Worm (Caenorhabditis elegans) whole organism, L3 larva: Measurements from ENCODE around the gene eri-9.
A peak's percentile ranks its signal among the peaks of the same experiment; 100 is the strongest.

Experiments used
- R02D3.7 ChIP-seq: fragments of 150-350 bp; optimal IDR thresholded peaks from 2 replicates; lab custom pipeline; 2014; ENCODE audit warnings: missing biosample characterization, missing genetic modification characterization
- ZK546.5 ChIP-seq: sonication (generic microtip); optimal IDR thresholded peaks from 2 replicates; lab custom pipeline; 2017; ENCODE audit warnings: missing biosample characterization, missing genetic modification characterization
- aly-2 ChIP-seq: fragments of 150-350 bp; optimal IDR thresholded peaks from 2 replicates; lab custom pipeline; 2014; ENCODE audit warnings: missing biosample characterization, missing genetic modification characterization
- ama-1 ChIP-seq: fragments of 150-350 bp; optimal IDR thresholded peaks from 2 replicates; lab custom pipeline; 2018
- ceh-16 ChIP-seq: sonication (generic microtip); optimal IDR thresholded peaks from 2 replicates; lab custom pipeline; 2017; ENCODE audit warnings: missing biosample characterization, missing genetic modification characterization
- ceh-28 ChIP-seq: fragments of 150-350 bp; optimal IDR thresholded peaks from 2 replicates; lab custom pipeline; 2014; ENCODE audit warnings: missing biosample characterization, missing genetic modification reagents, missing genetic modification characterization
- ceh-82 ChIP-seq: fragments of 150-350 bp; optimal IDR thresholded peaks from 2 replicates; lab custom pipeline; 2014; ENCODE audit warnings: missing biosample characterization, missing genetic modification characterization
- ceh-9 ChIP-seq: sonication (generic microtip); optimal IDR thresholded peaks from 2 replicates; lab custom pipeline; 2018; ENCODE audit warnings: missing biosample characterization, missing genetic modification characterization
- daf-12 ChIP-seq: fragments of 150-350 bp; optimal IDR thresholded peaks from 2 replicates; lab custom pipeline; 2014; ENCODE audit warnings: missing biosample characterization, missing genetic modification reagents, missing genetic modification characterization
- egl-27 ChIP-seq: sonication (generic microtip); optimal IDR thresholded peaks from 4 replicates; lab custom pipeline; 2017; ENCODE audit warnings: missing biosample characterization, missing genetic modification reagents, missing genetic modification characterization
- egl-5 ChIP-seq: fragments of 150-350 bp; optimal IDR thresholded peaks from 2 replicates; lab custom pipeline; 2017; ENCODE audit warnings: missing biosample characterization, missing genetic modification reagents, missing genetic modification characterization, inconsistent platforms
- elt-1 ChIP-seq: fragments of 150-350 bp; optimal IDR thresholded peaks from 2 replicates; lab custom pipeline; 2014; ENCODE audit warnings: missing biosample characterization, missing genetic modification characterization
- elt-2 ChIP-seq: sonication (generic microtip); optimal IDR thresholded peaks from 2 replicates; lab custom pipeline; 2016; ENCODE audit warnings: missing genetic modification reagents, mild to moderate bottlenecking, missing genetic modification characterization, missing compliant biosample characterization
- elt-3 ChIP-seq, 3 experiments: fragments of 150-350 bp in 1 of 3; sonication (generic microtip) in 2 of 3; optimal IDR thresholded peaks; 2 replicates in 2 of 3; 4 replicates in 1 of 3; lab custom pipeline; 2014 to 2017; ENCODE audit warnings: missing biosample characterization in 3 of 3, missing genetic modification characterization in 3 of 3
- eor-1 ChIP-seq, 2 experiments: fragments of 150-350 bp; optimal IDR thresholded peaks; 2 replicates each; lab custom pipeline; 2014 to 2018; ENCODE audit warnings: missing biosample characterization in 2 of 2, missing genetic modification characterization in 2 of 2
- fkh-10 ChIP-seq: sonication (generic microtip); optimal IDR thresholded peaks from 2 replicates; lab custom pipeline; 2017; ENCODE audit warnings: missing biosample characterization, missing genetic modification reagents, missing genetic modification characterization
- fkh-2 ChIP-seq: fragments of 150-350 bp; optimal IDR thresholded peaks from 2 replicates; lab custom pipeline; 2014; ENCODE audit warnings: missing biosample characterization, missing genetic modification reagents, missing genetic modification characterization
- fos-1 ChIP-seq: fragments of 150-350 bp; optimal IDR thresholded peaks from 2 replicates; lab custom pipeline; 2014; ENCODE audit warnings: missing biosample characterization, missing genetic modification characterization
- hmg-11 ChIP-seq: sonication (generic microtip); optimal IDR thresholded peaks from 2 replicates; lab custom pipeline; 2016; ENCODE audit warnings: missing genetic modification characterization, missing compliant biosample characterization
- jun-1 ChIP-seq: fragments of 150-350 bp; optimal IDR thresholded peaks from 2 replicates; lab custom pipeline; 2014; ENCODE audit warnings: missing biosample characterization, missing genetic modification reagents, missing genetic modification characterization
- lin-15B ChIP-seq: fragments of 150-350 bp; optimal IDR thresholded peaks from 2 replicates; lab custom pipeline; 2014; ENCODE audit warnings: missing biosample characterization, missing genetic modification characterization
- lin-39 ChIP-seq: fragments of 150-350 bp; optimal IDR thresholded peaks from 2 replicates; lab custom pipeline; 2018; ENCODE audit warnings: missing biosample characterization, missing genetic modification reagents, missing genetic modification characterization
- lsy-12 ChIP-seq: sonication (generic microtip); optimal IDR thresholded peaks from 2 replicates; lab custom pipeline; 2016; ENCODE audit warnings: mild to moderate bottlenecking, missing genetic modification characterization, missing compliant biosample characterization
- mdl-1 ChIP-seq: fragments of 150-350 bp; optimal IDR thresholded peaks from 2 replicates; lab custom pipeline; 2014; ENCODE audit warnings: missing biosample characterization, missing genetic modification characterization
- mml-1 ChIP-seq: fragments of 150-350 bp; sonication (generic microtip); optimal IDR thresholded peaks from 3 replicates; lab custom pipeline; 2014; ENCODE audit warnings: missing biosample characterization, missing genetic modification characterization
- nfya-1 ChIP-seq: sonication (generic microtip); optimal IDR thresholded peaks from 2 replicates; lab custom pipeline; 2017; ENCODE audit warnings: missing genetic modification characterization, mild to moderate bottlenecking, missing compliant biosample characterization, antibody characterized with exemption, moderate library complexity; ENCODE audit not compliant: insufficient read depth
- nhr-11 ChIP-seq: fragments of 150-350 bp; optimal IDR thresholded peaks from 2 replicates; lab custom pipeline; 2014; ENCODE audit warnings: missing biosample characterization, missing genetic modification characterization
- nhr-12 ChIP-seq: fragments of 150-350 bp; optimal IDR thresholded peaks from 2 replicates; lab custom pipeline; 2014; ENCODE audit warnings: missing biosample characterization, missing genetic modification characterization
- nhr-23 ChIP-seq: fragments of 150-350 bp; optimal IDR thresholded peaks from 2 replicates; lab custom pipeline; 2014; ENCODE audit warnings: missing biosample characterization, missing genetic modification reagents, missing genetic modification characterization
- nhr-237 ChIP-seq: fragments of 150-350 bp; optimal IDR thresholded peaks from 2 replicates; lab custom pipeline; 2014; ENCODE audit warnings: missing biosample characterization, missing genetic modification characterization
- nhr-25 ChIP-seq: sonication (generic microtip); optimal IDR thresholded peaks from 2 replicates; lab custom pipeline; 2017; ENCODE audit warnings: missing biosample characterization, missing genetic modification characterization
- nhr-28 ChIP-seq: fragments of 150-350 bp; optimal IDR thresholded peaks from 2 replicates; lab custom pipeline; 2014; ENCODE audit warnings: missing biosample characterization, missing genetic modification characterization
- nhr-43 ChIP-seq: sonication (generic microtip); optimal IDR thresholded peaks from 2 replicates; lab custom pipeline; 2016; ENCODE audit warnings: mild to moderate bottlenecking, missing genetic modification characterization, missing compliant biosample characterization; ENCODE audit not compliant: poor library complexity, severe bottlenecking
- nhr-67 ChIP-seq: fragments of 150-350 bp; optimal IDR thresholded peaks from 2 replicates; lab custom pipeline; 2014; ENCODE audit warnings: missing biosample characterization, missing genetic modification characterization
- nhr-76 ChIP-seq: fragments of 150-350 bp; sonication (generic microtip); optimal IDR thresholded peaks from 5 replicates; lab custom pipeline; 2014; ENCODE audit warnings: missing biosample characterization, missing genetic modification characterization
- nhr-77 ChIP-seq: fragments of 150-350 bp; optimal IDR thresholded peaks from 2 replicates; lab custom pipeline; 2014; ENCODE audit warnings: missing biosample characterization, missing genetic modification characterization
- pha-4 ChIP-seq: fragments of 150-350 bp; optimal IDR thresholded peaks from 2 replicates; lab custom pipeline; 2014; ENCODE audit warnings: missing biosample characterization, missing genetic modification reagents, missing genetic modification characterization
- pqm-1 ChIP-seq: fragments of 150-350 bp; optimal IDR thresholded peaks from 2 replicates; lab custom pipeline; 2017; ENCODE audit warnings: missing biosample characterization, missing genetic modification characterization, inconsistent platforms
- sea-2 ChIP-seq: fragments of 150-350 bp; sonication (generic microtip); optimal IDR thresholded peaks from 4 replicates; lab custom pipeline; 2014; ENCODE audit warnings: missing biosample characterization, missing genetic modification reagents, missing genetic modification characterization
- skn-1 ChIP-seq: fragments of 150-350 bp; optimal IDR thresholded peaks from 2 replicates; lab custom pipeline; 2014; ENCODE audit warnings: missing biosample characterization, missing genetic modification characterization
- snpc-4 ChIP-seq: fragments of 150-350 bp; optimal IDR thresholded peaks from 2 replicates; lab custom pipeline; 2014; ENCODE audit warnings: missing biosample characterization, missing genetic modification characterization
- tbx-2 ChIP-seq: sonication (generic microtip); optimal IDR thresholded peaks from 2 replicates; lab custom pipeline; 2016; ENCODE audit warnings: mild to moderate bottlenecking, missing genetic modification characterization, missing compliant biosample characterization
- unc-39 ChIP-seq: sonication (generic microtip); optimal IDR thresholded peaks from 4 replicates; lab custom pipeline; 2017; ENCODE audit warnings: missing biosample characterization, missing genetic modification characterization
- unc-62 ChIP-seq: fragments of 150-350 bp; sonication (generic microtip); optimal IDR thresholded peaks from 4 replicates; lab custom pipeline; 2014; ENCODE audit warnings: missing biosample characterization, missing genetic modification reagents, missing genetic modification characterization
- zag-1 ChIP-seq: fragments of 150-350 bp; optimal IDR thresholded peaks from 2 replicates; lab custom pipeline; 2014; ENCODE audit warnings: missing biosample characterization, missing genetic modification characterization
- ztf-11 ChIP-seq: fragments of 150-350 bp; optimal IDR thresholded peaks from 2 replicates; lab custom pipeline; 2014; ENCODE audit warnings: missing biosample characterization, missing genetic modification characterization
- ztf-4 ChIP-seq: fragments of 150-350 bp; optimal IDR thresholded peaks from 2 replicates; lab custom pipeline; 2014; ENCODE audit warnings: missing biosample characterization, missing genetic modification characterization

The eri-9 gene

ce11 chrIII:4906896-4907295 lies 25.4 kb upstream of the eri-9 start, which contains the start of gene rom-1:
Gene rom-1, plus strand, starts transcription at chrIII:4907196.
- TF ChIP-seq aly-2, result no peak

DNA sequence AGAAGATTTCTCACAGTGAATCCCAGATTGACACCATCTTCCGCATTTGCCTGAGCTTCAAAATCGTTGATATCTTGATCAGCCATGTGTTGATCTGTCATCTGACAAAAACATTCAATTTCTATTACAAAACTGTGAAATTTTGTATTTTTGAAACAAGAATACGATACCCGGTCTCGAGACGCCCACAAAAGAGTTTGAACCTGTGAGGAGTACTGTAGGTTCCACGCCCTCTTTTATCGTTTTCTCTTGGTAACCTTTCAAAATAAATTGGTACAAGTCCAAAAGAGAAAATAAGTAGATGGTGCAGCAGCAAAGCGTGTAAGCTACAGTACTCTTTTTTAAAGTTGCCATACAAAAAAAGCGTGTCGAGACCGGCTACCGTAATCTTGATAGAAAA lies 22.3 kb upstream of the eri-9 start, which contains the start of gene F26F4.12:
Gene F26F4.12, minus strand, starts transcription at position 101 of the 400 bp plus-strand sequence.
- TF ChIP-seq daf-12 (no peak), nfya-1 (tag; lab: Kevin White, UChicago) (no peak), nhr-77 (no peak)

- no peak for TF ChIP-seq nhr-43 (tag; lab: Kevin White, UChicago)
- no peak for TF ChIP-seq nhr-237 (tag; lab: Kevin White, UChicago)
- no peak for TF ChIP-seq nhr-11
- TF ChIP-seq nhr-12 (tag; lab: Kevin White, UChicago), result no peak
- TF ChIP-seq ceh-16 (tag; lab: Kevin White, UChicago), result no peak
- TF ChIP-seq skn-1 (tag; lab: Kevin White, UChicago), result no peak
- no peak for TF ChIP-seq ceh-28 (tag; lab: Kevin White, UChicago)
- TF ChIP-seq elt-2 (tag; lab: Kevin White, UChicago), result no peak
- TF ChIP-seq fkh-10 (GFP tag; lab: Kevin White, UChicago), result no peak
- TF ChIP-seq nhr-77, result no peak
Observed at ce11 chrIII:4910956-4911355, 21.3 kb upstream of the eri-9 start, which contains the start of gene F26F4.2. Gene F26F4.2, plus strand, starts transcription at chrIII:4911256.

DNA sequence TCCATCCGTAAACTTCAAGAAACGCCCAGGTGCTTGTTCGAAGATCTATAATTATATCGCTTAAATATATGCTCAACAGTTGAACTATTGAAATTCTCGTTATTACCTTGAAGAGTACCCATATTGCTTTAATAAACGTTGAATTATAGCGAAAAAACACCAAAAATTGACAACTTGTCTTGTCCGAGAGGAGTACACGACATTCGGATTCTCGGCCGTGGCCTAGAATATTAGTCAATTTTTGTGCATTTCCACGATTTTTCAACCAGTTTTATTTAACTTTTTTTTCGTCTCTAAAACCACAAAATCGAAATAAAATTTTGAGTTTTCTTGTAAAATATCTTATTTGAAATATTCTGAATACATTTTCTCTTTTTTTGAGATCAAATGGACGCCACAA lies 19.9 kb upstream of the eri-9 start, which contains the start of the genes F26F4.9 and cee-1:
Gene F26F4.9, minus strand, starts transcription at position 205 of the 400 bp plus-strand sequence.
Gene cee-1, plus strand, starts transcription at position 383 of the 400 bp plus-strand sequence.
- TF ChIP-seq eor-1 (tag; optimal IDR thresholded peaks at IDR 0.05; lab: Kevin White, UChicago) (no peak), elt-3 (tag; optimal IDR thresholded peaks at IDR 0.05; lab: Kevin White, UChicago) (no peak), nhr-237 (tag; lab: Kevin White, UChicago) (no peak), lin-39 (tag; lab: Kevin White, UChicago) (no peak), ama-1 (lab: Kevin White, UChicago) (no peak), elt-1 (tag; lab: Kevin White, UChicago) (no peak), daf-12 (no peak), fkh-2 (tag; lab: Kevin White, UChicago) (no peak), R02D3.7 (tag; lab: Kevin White, UChicago) (no peak), unc-39 (tag; lab: Kevin White, UChicago) (no peak), pqm-1 (tag; lab: Kevin White, UChicago) (peak; percentile 43), nhr-28 (tag; lab: Kevin White, UChicago) (no peak), nhr-11 (no peak), nhr-12 (tag; lab: Kevin White, UChicago) (no peak), ceh-28 (tag; lab: Kevin White, UChicago) (no peak), egl-5 (no peak), fos-1 (tag; lab: Kevin White, UChicago) (no peak), nfya-1 (tag; lab: Kevin White, UChicago) (peak; percentile 65), pha-4 (peak; percentile 71), ztf-11 (no peak), mml-1 (tag; lab: Kevin White, UChicago) (no peak), jun-1 (peak; percentile 22), nhr-43 (tag; lab: Kevin White, UChicago) (peak; percentile 90), ceh-9 (tag; lab: Kevin White, UChicago) (no peak), ceh-82 (no peak), snpc-4 (tag; lab: Kevin White, UChicago) (peak; percentile 53), mdl-1 (tag; lab: Kevin White, UChicago) (no peak), skn-1 (tag; lab: Kevin White, UChicago) (no peak), sea-2 (GFP tag; lab: Kevin White, UChicago) (no peak), nhr-76 (no peak), tbx-2 (no peak), ceh-16 (tag; lab: Kevin White, UChicago) (no peak), nhr-25 (tag; lab: Kevin White, UChicago) (no peak), nhr-67 (tag; lab: Kevin White, UChicago) (no peak), ztf-4 (tag; lab: Kevin White, UChicago) (no peak), lin-15B (tag; lab: Kevin White, UChicago) (peak; percentile 80), nhr-77 (no peak), ZK546.5 (no peak), unc-62 (GFP tag; lab: Kevin White, UChicago) (no peak), nhr-23 (tag; lab: Kevin White, UChicago) (peak; percentile 48), egl-27 (tag; lab: Kevin White, UChicago) (no peak), fkh-10 (GFP tag; lab: Kevin White, UChicago) (no peak), elt-2 (tag; lab: Kevin White, UChicago) (peak; percentile 6), zag-1 (tag; lab: Kevin White, UChicago) (no peak), lsy-12 (no peak), hmg-11 (tag; lab: Kevin White, UChicago) (peak; percentile 33), aly-2 (no peak)
